Worm (Caenorhabditis elegans) whole organism, L4/young adult: ENCODE measurements around the gene F58B4.3.

Experiments
- W03F9.2 ChIP-seq: fragments of 150-350 bp; optimal IDR thresholded peaks from 2 replicates; lab custom pipeline; 2014; ENCODE audit warnings: missing biosample characterization, missing genetic modification characterization
- dao-5 ChIP-seq: sonication (generic microtip); optimal IDR thresholded peaks from 2 replicates; lab custom pipeline; 2016; ENCODE audit warnings: missing genotype, missing genetic modification characterization, moderate library complexity, missing compliant biosample characterization

DNA sequence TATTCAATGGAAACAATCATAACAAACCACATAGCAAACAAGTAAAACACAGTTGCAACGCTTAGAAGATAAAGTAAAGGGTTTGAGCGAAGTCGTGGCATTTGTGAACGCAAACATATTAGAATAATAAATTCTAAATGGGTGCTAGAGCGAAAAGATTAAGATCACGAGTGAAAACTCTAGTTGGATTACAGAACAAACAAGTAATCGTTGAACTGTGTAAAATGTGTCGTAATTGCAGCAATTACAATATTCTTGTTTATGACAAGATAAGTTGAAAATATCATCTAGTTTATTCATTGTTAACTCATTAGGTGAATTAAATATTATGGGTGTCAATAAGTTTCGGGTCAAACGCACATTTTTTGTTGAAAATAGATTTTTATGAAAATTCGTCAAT is 26.9 kb upstream of the F58B4.3 start, which contains the start of gene F32D8.8:
- no peak for TF ChIP-seq dao-5 (tag; lab: Kevin White, UChicago)
- no peak for TF ChIP-seq W03F9.2
